Worm (Caenorhabditis elegans) whole organism, midembryonic: ENCODE measurements around the gene EEED8.3.

ENCODE experiments used
- T22C8.4 ChIP-seq: fragments of 200-800 bp; sonication (Bioruptor generic); IDR thresholded peaks from 2 replicates; pipeline ENCODE4 v1.3.6; 2022; ENCODE audit warnings: missing genetic modification characterization, missing compliant biosample characterization
- flt-1 ChIP-seq: fragments of 200-800 bp; sonication (Bioruptor generic); IDR thresholded peaks from 2 replicates; pipeline ENCODE4 v1.3.6; 2022; ENCODE audit warnings: missing genetic modification characterization, missing compliant biosample characterization
- med-1 ChIP-seq: sonication (generic microtip); optimal IDR thresholded peaks from 2 replicates; lab custom pipeline; 2017; ENCODE audit warnings: missing genetic modification characterization, mild to moderate bottlenecking, missing compliant biosample characterization, antibody characterized with exemption, missing genetic modification reagents; ENCODE audit not compliant: insufficient read depth
- ztf-23 ChIP-seq: fragments of 200-800 bp; sonication (Bioruptor generic); IDR thresholded peaks from 2 replicates; pipeline ENCODE4 v1.3.6; 2022; ENCODE audit warnings: missing genetic modification reagents, missing genetic modification characterization, missing compliant biosample characterization

DNA sequence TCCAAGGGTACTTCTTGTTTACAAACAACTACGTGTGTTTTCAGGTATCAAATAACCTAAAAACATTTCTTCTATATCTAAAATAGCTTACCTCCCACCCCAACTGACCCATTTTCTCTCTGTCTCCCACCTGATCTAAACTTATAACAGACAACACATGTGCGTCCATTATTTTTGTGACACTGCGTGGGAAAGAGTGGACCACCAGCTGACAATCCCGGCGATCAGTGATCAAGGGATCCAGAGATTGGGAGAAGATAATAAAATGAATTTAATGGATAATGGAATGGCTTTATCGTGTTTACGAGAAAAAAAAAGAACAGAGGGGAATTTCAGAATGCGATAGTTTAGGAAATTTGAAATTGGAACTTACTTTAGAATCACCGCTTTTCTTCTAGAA, 35.1 kb downstream of the EEED8.3 start:
- TF ChIP-seq T22C8.4 (GFP tag; lab: Robert Waterston, UW) (no peak), med-1 (GFP tag; lab: Kevin White, UChicago) (no peak), flt-1 (no peak), ztf-23 (GFP tag; lab: Robert Waterston, UW) (no peak)
